Worm (Caenorhabditis elegans): ENCODE measurements around the gene gst-9.
"Not testable (repeated sequence)": the region's sequence is repeated elsewhere in the genome, so short reads cannot be mapped to it uniquely, and the experiment has no call there.

gst-9 gene

DNA sequence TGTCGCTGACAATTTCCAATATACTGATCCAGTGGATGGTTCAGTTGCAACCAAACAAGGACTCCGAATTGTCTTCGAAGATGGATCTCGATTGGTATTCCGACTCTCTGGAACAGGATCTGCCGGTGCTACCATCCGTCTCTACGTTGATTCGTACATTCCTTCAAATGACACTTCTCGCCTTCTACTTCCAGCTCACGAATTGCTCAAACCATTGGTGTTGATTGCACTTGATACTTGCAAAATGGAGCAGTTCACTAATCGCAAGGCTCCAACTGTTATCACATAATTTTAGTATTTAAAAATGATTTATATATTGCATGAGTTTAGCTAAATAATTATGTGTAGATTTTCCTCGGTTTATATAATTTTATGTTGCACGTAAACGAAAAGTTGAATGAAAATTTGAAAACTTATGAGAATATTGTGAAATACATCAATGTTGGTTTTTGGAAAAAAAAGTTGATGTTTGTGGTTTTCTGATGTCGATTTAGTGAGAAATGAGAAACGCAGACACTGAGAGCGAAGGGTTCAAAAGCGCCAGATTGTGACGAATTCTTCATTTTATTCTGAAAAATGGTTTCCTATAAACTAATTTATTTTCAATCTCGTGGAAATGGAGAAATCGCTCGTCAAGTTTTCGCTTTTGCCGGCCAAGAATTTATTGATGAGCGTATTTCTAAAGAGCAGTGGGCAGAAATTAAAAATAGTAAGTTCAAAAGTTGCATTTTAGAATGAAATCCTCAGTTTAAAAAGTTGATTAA is at the start of gene gst-9 (continued):
- TF ChIP-seq nhr-111 (GFP tag; optimal IDR thresholded peaks at IDR 0.05) = no peak
- no peak for TF ChIP-seq F10B5.3 (tag; optimal IDR thresholded peaks at IDR 0.05)
- peak; percentile 48 for TF ChIP-seq lin-38 (GFP tag; IDR thresholded peaks at IDR 0.05)
- TF ChIP-seq vab-7 (GFP tag; IDR thresholded peaks at IDR 0.05) = no peak
- no peak for TF ChIP-seq lin-15B (tag; optimal IDR thresholded peaks at IDR 0.05)
- TF ChIP-seq nhr-48 (tag; optimal IDR thresholded peaks at IDR 0.05) = no peak

DNA sequence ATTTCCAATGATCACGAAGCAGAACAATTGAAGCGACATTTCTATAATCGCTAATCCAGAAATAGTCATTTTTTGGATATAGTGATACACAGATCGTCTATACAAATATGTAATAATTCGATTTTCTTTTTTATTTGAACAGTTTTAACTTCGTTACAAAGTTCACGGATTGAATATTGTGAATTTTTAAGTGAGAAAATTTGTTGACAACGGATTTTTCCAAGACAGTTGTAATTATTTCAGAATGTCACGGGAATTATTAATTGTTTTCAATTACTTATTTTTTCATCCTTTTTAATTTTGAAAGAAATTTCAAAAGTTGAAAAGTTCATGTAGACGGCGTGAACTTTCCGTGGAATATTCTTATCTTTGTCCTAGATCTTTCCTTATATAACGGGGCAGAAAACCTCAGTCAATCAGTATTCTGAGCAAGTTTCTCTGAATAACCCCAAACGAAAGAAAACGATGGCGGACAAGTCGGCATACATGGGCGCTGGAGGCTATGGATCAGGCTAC is 49.2 kb upstream of the gst-9 start, which contains the start of the genes T23B7.2 and nspd-4:
TSS of gene T23B7.2 (minus strand) at position 101 of the 516 bp plus-strand sequence.
TSS of gene nspd-4 (plus strand) at position 466 of the 516 bp plus-strand sequence.
- TF ChIP-seq egl-27 (tag; optimal IDR thresholded peaks at IDR 0.05); madf-5 (GFP tag; IDR thresholded peaks at IDR 0.05); lin-38 (GFP tag; IDR thresholded peaks at IDR 0.05): not testable (repeated sequence)

DNA sequence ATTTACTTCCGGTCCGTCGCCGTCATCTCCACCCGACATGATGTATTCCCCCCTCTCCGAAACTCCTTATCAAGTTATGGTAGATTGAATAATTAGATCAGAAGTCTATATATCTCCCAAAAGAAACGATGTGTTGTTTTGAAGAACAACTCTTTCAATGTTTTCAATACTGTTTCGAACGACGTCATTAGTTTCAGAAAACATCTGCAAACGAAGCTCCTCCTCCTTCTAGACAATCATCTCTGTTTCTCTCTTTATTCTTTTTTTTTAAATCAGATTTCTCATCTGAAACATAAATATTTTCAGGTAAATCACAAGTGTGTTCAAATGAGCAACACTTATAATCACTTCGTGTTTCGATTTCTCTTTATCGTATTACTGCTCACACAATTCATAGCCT is 41.5 kb upstream of the gst-9 start, which contains the start of gene T23B7.3:
TSS of gene T23B7.3 (plus strand) at position 301 of the 400 bp plus-strand sequence.
- TF ChIP-seq nhr-76 (tag; optimal IDR thresholded peaks at IDR 0.05) (no peak), dpl-1 (GFP tag; optimal IDR thresholded peaks at IDR 0.05) (no peak), dmd-9 (GFP tag; IDR thresholded peaks at IDR 0.05) (no peak), lsy-2 (tag; optimal IDR thresholded peaks at IDR 0.05) (no peak), nhr-77 (tag; optimal IDR thresholded peaks at IDR 0.05) (no peak), nhr-28 (tag; optimal IDR thresholded peaks at IDR 0.05) (no peak), daf-8 (GFP tag; IDR thresholded peaks at IDR 0.05) (no peak), Y75B8A.6 (GFP tag; IDR thresholded peaks at IDR 0.05) (no peak), madf-5 (GFP tag; IDR thresholded peaks at IDR 0.05) (no peak), zfp-3 (GFP tag; conservative IDR thresholded peaks at IDR 0.05) (no peak), madf-9 (GFP tag; conservative IDR thresholded peaks at IDR 0.05) (no peak), gei-8 (GFP tag; optimal IDR thresholded peaks at IDR 0.05) (no peak)

DNA sequence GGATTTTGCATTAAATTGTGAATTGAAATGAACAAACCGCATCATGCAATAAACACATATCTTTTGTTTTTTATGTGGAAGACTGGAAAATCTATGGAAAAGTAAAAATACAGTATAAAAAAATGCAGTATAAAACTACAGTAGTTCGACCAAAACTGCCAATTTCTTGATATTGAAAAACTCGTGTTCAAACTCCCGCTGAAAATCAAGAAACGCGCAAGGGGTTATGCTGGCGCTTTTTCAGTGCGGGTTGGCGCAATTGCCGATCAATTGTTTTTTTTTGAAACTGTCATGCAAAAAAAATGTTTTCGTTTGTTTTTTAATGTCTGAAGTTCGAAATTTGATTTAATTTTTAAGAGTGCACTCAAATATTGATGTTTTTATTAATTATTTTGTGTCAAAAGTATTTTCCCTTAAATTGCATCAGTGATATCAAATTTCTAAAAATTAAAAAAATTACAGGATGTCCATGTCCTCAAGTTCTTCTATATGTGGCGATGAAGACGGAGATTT is 39.7 kb upstream of the gst-9 start, which contains the start of gene dnj-9:
TSS of gene dnj-9 (plus strand) at position 463 of the 513 bp plus-strand sequence.
- TF ChIP-seq dmd-6 (GFP tag; IDR thresholded peaks at IDR 0.05) (peak; percentile 94), lin-13 (GFP tag; optimal IDR thresholded peaks at IDR 0.05) (peak; percentile 81), ceh-62 (tag; optimal IDR thresholded peaks at IDR 0.05) (no peak), ztf-7 (tag; optimal IDR thresholded peaks at IDR 0.05) (peak; percentile 82), rbr-2 (tag; optimal IDR thresholded peaks at IDR 0.05) (peak; percentile 94), gei-8 (GFP tag; optimal IDR thresholded peaks at IDR 0.05) (no peak), duxl-1 (tag; optimal IDR thresholded peaks at IDR 0.05; ENCODE audit: poor library complexity) (peak; percentile 92), nhr-42 (GFP tag; IDR thresholded peaks at IDR 0.05) (peak; percentile 82), arid-1 (GFP tag; conservative IDR thresholded peaks at IDR 0.05) (peak; percentile 83), hlh-30 (tag; optimal IDR thresholded peaks at IDR 0.05; ENCODE audit: insufficient read depth) (peak; percentile 88), fos-1 (tag; optimal IDR thresholded peaks at IDR 0.05) (no peak), nhr-111 (GFP tag; optimal IDR thresholded peaks at IDR 0.05) (no peak), lsy-2 (tag; optimal IDR thresholded peaks at IDR 0.05) (peak; percentile 68 to 96), sdz-12 (GFP tag; optimal IDR thresholded peaks at IDR 0.05) (no peak), ZK337.2 (GFP tag; IDR thresholded peaks at IDR 0.05) (peak; percentile 56; the same call in 1 of the 2 replicates), mxl-2 (GFP tag; conservative IDR thresholded peaks at IDR 0.05) (peak; percentile 80), ceh-82 (tag; optimal IDR thresholded peaks at IDR 0.05) (no peak), ZK546.5 (tag; optimal IDR thresholded peaks at IDR 0.05) (no peak), aha-1 (tag) (peak; percentile 99), fkh-10 (GFP tag; optimal IDR thresholded peaks at IDR 0.05) (peak; percentile 86), F26F4.8 (GFP tag; conservative IDR thresholded peaks at IDR 0.05) (no peak), zfp-3 (GFP tag; conservative IDR thresholded peaks at IDR 0.05) (peak; percentile 94), F44E2.7 (GFP tag; IDR thresholded peaks at IDR 0.05) (no peak), snpc-4 (tag; optimal IDR thresholded peaks at IDR 0.05) (peak; percentile 19), mes-2 (tag; optimal IDR thresholded peaks at IDR 0.05; ENCODE audit: poor library complexity, severe bottlenecking) (peak; percentile 95), dve-1 (tag; optimal IDR thresholded peaks at IDR 0.05; ENCODE audit: insufficient read depth) (peak; percentile 98), ceh-44 (GFP tag; IDR thresholded peaks at IDR 0.05) (0 out of 2 replicates have a peak, but pooled peaks have one; percentile 20), nhr-10 (tag; optimal IDR thresholded peaks at IDR 0.05) (no peak), madf-5 (GFP tag; IDR thresholded peaks at IDR 0.05) (no peak)

Measured in whole organism, L4 larva.